Worm (Caenorhabditis elegans): ENCODE measurements around the gene srbc-51.

ce11 chrV:15872273-15872672, 46.1 kb downstream of the srbc-51 start, which contains the start of gene str-56:
- TF ChIP-seq nhr-28 (tag; optimal IDR thresholded peaks at IDR 0.05) (no peak), ces-1 (GFP tag; optimal IDR thresholded peaks at IDR 0.05) (no peak), zag-1 (tag; optimal IDR thresholded peaks at IDR 0.05) (no peak), mxl-2 (GFP tag; conservative IDR thresholded peaks at IDR 0.05) (no peak), lsy-2 (tag; optimal IDR thresholded peaks at IDR 0.05) (no peak), nhr-11 (tag; optimal IDR thresholded peaks at IDR 0.05) (no peak), nhr-237 (tag; optimal IDR thresholded peaks at IDR 0.05) (no peak), daf-19 (GFP tag; conservative IDR thresholded peaks at IDR 0.05) (no peak), ama-1 (optimal IDR thresholded peaks at IDR 0.05) (no peak), pha-4 (GFP tag; IDR thresholded peaks at IDR 0.05) (no peak), pha-4 (tag; optimal IDR thresholded peaks at IDR 0.05) (no peak), Y5F2A.4 (GFP tag; optimal IDR thresholded peaks at IDR 0.05) (no peak)

All from whole organism, L4 larva.